Fruit fly (Drosophila melanogaster) whole organism, pupa: ENCODE data around the gene CG18281.

Experiments used
- CG10348 ChIP-seq: fragments of 200-800 bp; sonication (Bioruptor generic); IDR thresholded peaks from 2 replicates; pipeline ENCODE4 v1.3.6; 2022; ENCODE audit warnings: missing biosample characterization, missing genetic modification characterization
- CG13204 ChIP-seq: fragments of 200-800 bp; sonication (Bioruptor generic); optimal IDR thresholded peaks from 2 replicates; lab custom pipeline; 2018; ENCODE audit warnings: missing biosample characterization, mild to moderate bottlenecking, missing genetic modification characterization, moderate library complexity
- CG14655 ChIP-seq: fragments of 200-800 bp; sonication (Bioruptor generic); optimal IDR thresholded peaks from 3 replicates; lab custom pipeline; 2017; ENCODE audit warnings: mild to moderate bottlenecking, missing biosample characterization, missing genetic modification reagents, missing genetic modification characterization
- CG15710 ChIP-seq: fragments of 200-800 bp; sonication (Bioruptor generic); optimal IDR thresholded peaks from 2 replicates; lab custom pipeline; 2018; ENCODE audit warnings: missing biosample characterization, mild to moderate bottlenecking, missing genetic modification characterization, moderate library complexity
- CG17806 ChIP-seq: fragments of 200-800 bp; sonication (Bioruptor generic); optimal IDR thresholded peaks from 2 replicates; lab custom pipeline; 2018; ENCODE audit warnings: missing biosample characterization, mild to moderate bottlenecking, missing genetic modification characterization, moderate library complexity
- CG4496 ChIP-seq: fragments of 200-800 bp; sonication (Bioruptor generic); IDR thresholded peaks from 3 replicates; pipeline ENCODE4 v1.3.6; 2022; ENCODE audit warnings: missing biosample characterization, missing genetic modification characterization
- CG8301 ChIP-seq: fragments of 200-800 bp; sonication (Bioruptor generic); optimal IDR thresholded peaks from 2 replicates; lab custom pipeline; 2018; ENCODE audit warnings: missing biosample characterization, mild to moderate bottlenecking, missing genetic modification characterization
- D1 ChIP-seq: fragments of 200-800 bp; sonication (Bioruptor generic); optimal IDR thresholded peaks from 2 replicates; lab custom pipeline; 2018; ENCODE audit warnings: missing biosample characterization, mild to moderate bottlenecking, missing genetic modification characterization, moderate library complexity
- EcR ChIP-seq: fragments of 200-800 bp; sonication (Bioruptor generic); optimal IDR thresholded peaks from 3 replicates; lab custom pipeline; 2019; ENCODE audit warnings: missing biosample characterization, missing genetic modification characterization, mild to moderate bottlenecking, moderate library complexity, missing genetic modification reagents
- Ets98B ChIP-seq: fragments of 200-800 bp; sonication (Bioruptor generic); IDR thresholded peaks from 2 replicates; pipeline ENCODE4 v1.3.6; 2022; ENCODE audit warnings: missing biosample characterization, missing genetic modification characterization
- Snoo ChIP-seq: fragments of 200-800 bp; sonication (Bioruptor generic); optimal IDR thresholded peaks from 3 replicates; lab custom pipeline; 2017; ENCODE audit warnings: missing biosample characterization, mild to moderate bottlenecking, missing genetic modification characterization, inconsistent platforms
- fd96Ca ChIP-seq: fragments of 200-800 bp; sonication (Bioruptor generic); IDR thresholded peaks from 3 replicates; pipeline ENCODE4 v1.3.6; 2022; ENCODE audit warnings: missing biosample characterization, missing genetic modification characterization
- gl ChIP-seq: fragments of 200-800 bp; sonication (Bioruptor generic); optimal IDR thresholded peaks from 2 replicates; lab custom pipeline; 2018; ENCODE audit warnings: missing biosample characterization, mild to moderate bottlenecking, missing genetic modification characterization
- rn ChIP-seq: fragments of 200-800 bp; sonication (Bioruptor generic); IDR thresholded peaks from 2 replicates; pipeline ENCODE4 v1.3.6; 2022; ENCODE audit warnings: missing biosample characterization, missing genetic modification characterization

DNA sequence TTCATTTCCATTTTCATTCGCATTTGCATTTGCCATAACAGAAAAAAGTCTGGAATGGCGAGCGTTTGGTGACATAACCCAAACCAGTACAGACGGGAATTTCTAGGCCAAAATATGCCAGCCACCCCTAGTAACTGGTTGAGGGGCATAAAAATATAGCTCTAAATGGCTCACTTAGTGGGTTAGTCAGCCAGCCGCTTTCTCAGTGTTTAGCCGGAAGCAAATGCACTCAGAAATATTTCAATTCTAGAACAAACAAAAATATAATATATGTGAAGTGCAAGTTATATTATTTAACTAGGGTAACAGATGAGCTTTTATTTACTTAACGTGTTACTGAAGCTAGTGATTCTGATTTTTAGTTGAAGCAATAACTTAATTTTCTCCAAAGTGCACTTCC lies 37.3 kb downstream of the CG18281 start:
- TF ChIP-seq Snoo, result no peak
- no peak for TF ChIP-seq CG17806 (tag; lab: Kevin White, UChicago)
- TF ChIP-seq CG15710 (tag; lab: Kevin White, UChicago), result no peak
- no peak for TF ChIP-seq D1
- TF ChIP-seq fd96Ca (GFP tag; lab: Robert Waterston, UW), result no peak
- TF ChIP-seq CG14655 (GFP tag; lab: Kevin White, UChicago), result no peak
- TF ChIP-seq CG13204 (GFP tag; lab: Kevin White, UChicago), result no peak
- no peak for TF ChIP-seq EcR (GFP tag; lab: Kevin White, UChicago)
- no peak for TF ChIP-seq gl (tag; lab: Kevin White, UChicago)
- no peak for TF ChIP-seq Ets98B (GFP tag; lab: Robert Waterston, UW)
- TF ChIP-seq CG8301 (tag; lab: Kevin White, UChicago), result no peak
- no peak for TF ChIP-seq rn (GFP tag; lab: Robert Waterston, UW)
- no peak for TF ChIP-seq CG10348 (GFP tag; lab: Robert Waterston, UW)
- no peak for TF ChIP-seq CG4496 (GFP tag; lab: Robert Waterston, UW)
